Fruit fly (Drosophila melanogaster) whole organism, adult: ENCODE results near the gene CG17826.

ENCODE experiments used
- CG11617 ChIP-seq: fragments of 200-800 bp; sonication (Bioruptor generic); optimal IDR thresholded peaks from 2 replicates; lab custom pipeline; 2017; ENCODE audit warnings: mild to moderate bottlenecking, missing biosample characterization, missing genetic modification reagents, missing genetic modification characterization
- CG12768 ChIP-seq: fragments of 200-800 bp; sonication (Bioruptor generic); optimal IDR thresholded peaks from 2 replicates; lab custom pipeline; 2017; ENCODE audit warnings: missing biosample characterization, missing genetic modification characterization, mild to moderate bottlenecking, moderate library complexity, missing genetic modification reagents
- CG14711 ChIP-seq: fragments of 200-800 bp; sonication (Bioruptor generic); optimal IDR thresholded peaks from 2 replicates; lab custom pipeline; 2018; ENCODE audit warnings: missing biosample characterization, mild to moderate bottlenecking, missing genetic modification characterization, moderate library complexity
- CG1620 ChIP-seq: fragments of 200-800 bp; sonication (Bioruptor generic); optimal IDR thresholded peaks from 2 replicates; lab custom pipeline; 2016; ENCODE audit warnings: missing biosample characterization, missing genetic modification characterization
- CG33017 ChIP-seq: fragments of 200-800 bp; sonication (Bioruptor generic); optimal IDR thresholded peaks from 2 replicates; lab custom pipeline; 2018; ENCODE audit warnings: missing biosample characterization, mild to moderate bottlenecking, missing genetic modification characterization, moderate library complexity
- CG5204 ChIP-seq: fragments of 200-800 bp; sonication (Bioruptor generic); optimal IDR thresholded peaks from 2 replicates; lab custom pipeline; 2016; ENCODE audit warnings: missing biosample characterization, missing genetic modification characterization
- CG7045 ChIP-seq: fragments of 200-800 bp; sonication (Bioruptor generic); optimal IDR thresholded peaks from 2 replicates; lab custom pipeline; 2017; ENCODE audit warnings: missing biosample characterization, mild to moderate bottlenecking, missing genetic modification characterization
- CG7101 ChIP-seq: fragments of 200-800 bp; sonication (Bioruptor generic); optimal IDR thresholded peaks from 2 replicates; lab custom pipeline; 2018; ENCODE audit warnings: missing biosample characterization, mild to moderate bottlenecking, missing genetic modification characterization, moderate library complexity
- Clk ChIP-seq: fragments of 200-800 bp; sonication (Bioruptor generic); optimal IDR thresholded peaks from 2 replicates; lab custom pipeline; 2017; ENCODE audit warnings: missing biosample characterization, missing genetic modification characterization
- Crg-1 ChIP-seq: fragments of 200-800 bp; sonication (Bioruptor generic); optimal IDR thresholded peaks from 2 replicates; lab custom pipeline; 2016; ENCODE audit warnings: missing biosample characterization, missing genetic modification characterization
- Hr96 ChIP-seq: fragments of 200-800 bp; sonication (Bioruptor generic); optimal IDR thresholded peaks from 2 replicates; lab custom pipeline; 2016; ENCODE audit warnings: missing biosample characterization, missing genetic modification characterization
- Mnt ChIP-seq: fragments of 200-800 bp; sonication (Bioruptor generic); optimal IDR thresholded peaks from 2 replicates; lab custom pipeline; 2016; ENCODE audit warnings: missing biosample characterization, mild to moderate bottlenecking, missing genetic modification characterization
- bab1 ChIP-seq: fragments of 200-800 bp; sonication (Bioruptor generic); optimal IDR thresholded peaks from 3 replicates; lab custom pipeline; 2019; ENCODE audit warnings: missing biosample characterization, mild to moderate bottlenecking, missing genetic modification characterization, moderate library complexity
- cic ChIP-seq: fragments of 200-800 bp; sonication (Bioruptor generic); optimal IDR thresholded peaks from 2 replicates; lab custom pipeline; 2017; ENCODE audit warnings: missing biosample characterization, mild to moderate bottlenecking, missing genetic modification characterization, moderate library complexity
- cnc ChIP-seq, 2 experiments: fragments of >200 bp; optimal IDR thresholded peaks; 2 replicates each; lab custom pipeline; 2017
- kay ChIP-seq: fragments of 200-800 bp; sonication (Bioruptor generic); peaks from one replicate; lab custom pipeline; 2016; ENCODE audit warnings: missing biosample characterization, missing genetic modification characterization, borderline replicate concordance
- ovo ChIP-seq: fragments of 200-800 bp; sonication (Bioruptor generic); optimal IDR thresholded peaks from 2 replicates; lab custom pipeline; 2016; ENCODE audit warnings: missing biosample characterization, missing genetic modification characterization
- pad ChIP-seq: fragments of 200-800 bp; sonication (Bioruptor generic); optimal IDR thresholded peaks from 3 replicates; lab custom pipeline; 2017; ENCODE audit warnings: missing biosample characterization, missing genetic modification characterization, mild to moderate bottlenecking, moderate library complexity, missing genetic modification reagents
- tj ChIP-seq: fragments of 200-800 bp; sonication (Bioruptor generic); optimal IDR thresholded peaks from 3 replicates; lab custom pipeline; 2017; ENCODE audit warnings: missing biosample characterization, mild to moderate bottlenecking, missing genetic modification characterization, moderate library complexity
- toe ChIP-seq: fragments of 200-800 bp; sonication (Bioruptor generic); optimal IDR thresholded peaks from 2 replicates; lab custom pipeline; 2016; ENCODE audit warnings: missing biosample characterization, missing genetic modification characterization

The CG17826 gene

dm6 chr3L:11975811-11976210, 26.2 kb downstream of the CG17826 start, which contains the start of gene CG43896:
TSS of gene CG43896 (plus strand) at chr3L:11976111.
- no peak for TF ChIP-seq CG1620 (GFP tag; lab: Kevin White, UChicago)
- no peak for TF ChIP-seq pad (GFP tag; lab: Kevin White, UChicago)
- no peak for TF ChIP-seq tj (GFP tag; lab: Kevin White, UChicago)
- no peak for TF ChIP-seq CG14711
- no peak for TF ChIP-seq CG5204 (GFP tag; lab: Kevin White, UChicago)
- no peak for TF ChIP-seq CG7045 (GFP tag; lab: Kevin White, UChicago)
- no peak for TF ChIP-seq CG11617
- TF ChIP-seq CG33017 (tag; lab: Kevin White, UChicago), result no peak
- TF ChIP-seq ovo (GFP tag; lab: Kevin White, UChicago), result no peak
- no peak for TF ChIP-seq CG12768
- no peak for TF ChIP-seq Mnt (GFP tag; lab: Kevin White, UChicago)
- TF ChIP-seq Crg-1 (GFP tag; lab: Kevin White, UChicago), result no peak
- no peak for TF ChIP-seq bab1
- no peak for TF ChIP-seq Hr96 (GFP tag; lab: Kevin White, UChicago)
- TF ChIP-seq Clk (GFP tag; lab: Kevin White, UChicago), result no peak
- no peak for TF ChIP-seq cnc (optimal IDR thresholded peaks at IDR 0.05; lab: Kevin White, UChicago)
- no peak for TF ChIP-seq kay (GFP tag; lab: Kevin White, UChicago)
- TF ChIP-seq toe (GFP tag; lab: Kevin White, UChicago), result no peak
- TF ChIP-seq CG7101 (tag; lab: Kevin White, UChicago), result no peak
- TF ChIP-seq cic (GFP tag; lab: Kevin White, UChicago), result no peak

- TF ChIP-seq Clk (GFP tag; lab: Kevin White, UChicago) (no peak), CG12768 (no peak), cnc (optimal IDR thresholded peaks at IDR 0.05; lab: Kevin White, UChicago) (no peak), pad (GFP tag; lab: Kevin White, UChicago) (no peak), CG33017 (tag; lab: Kevin White, UChicago) (no peak), CG5204 (GFP tag; lab: Kevin White, UChicago) (no peak), CG1620 (GFP tag; lab: Kevin White, UChicago) (no peak), CG14711 (no peak), bab1 (no peak), cic (GFP tag; lab: Kevin White, UChicago) (no peak), CG7101 (tag; lab: Kevin White, UChicago) (no peak), Hr96 (GFP tag; lab: Kevin White, UChicago) (no peak), ovo (GFP tag; lab: Kevin White, UChicago) (no peak), kay (GFP tag; lab: Kevin White, UChicago) (no peak), tj (GFP tag; lab: Kevin White, UChicago) (no peak), toe (GFP tag; lab: Kevin White, UChicago) (no peak), Crg-1 (GFP tag; lab: Kevin White, UChicago) (no peak), CG11617 (no peak), CG7045 (GFP tag; lab: Kevin White, UChicago) (no peak), Mnt (GFP tag; lab: Kevin White, UChicago) (no peak)
These were observed 35.0 kb downstream of the CG17826 start, which contains the start of gene CG6938 for dm6 chr3L:11984606-11985005. TSS of gene CG6938 (plus strand) at chr3L:11984906.

- TF ChIP-seq pad (GFP tag; lab: Kevin White, UChicago) (no peak), Mnt (GFP tag; lab: Kevin White, UChicago) (no peak), tj (GFP tag; lab: Kevin White, UChicago) (no peak), toe (GFP tag; lab: Kevin White, UChicago) (no peak), Hr96 (GFP tag; lab: Kevin White, UChicago) (no peak), kay (GFP tag; lab: Kevin White, UChicago) (no peak), cnc (optimal IDR thresholded peaks at IDR 0.05; lab: Kevin White, UChicago) (no peak), CG12768 (no peak), CG33017 (tag; lab: Kevin White, UChicago) (no peak), CG7101 (tag; lab: Kevin White, UChicago) (no peak), Clk (GFP tag; lab: Kevin White, UChicago) (no peak), Crg-1 (GFP tag; lab: Kevin White, UChicago) (no peak), ovo (GFP tag; lab: Kevin White, UChicago) (no peak), CG1620 (GFP tag; lab: Kevin White, UChicago) (no peak), cic (GFP tag; lab: Kevin White, UChicago) (no peak), CG5204 (GFP tag; lab: Kevin White, UChicago) (no peak)
These were observed 40.8 kb downstream of the CG17826 start, which contains the start of gene CG6931 for dm6 chr3L:11990436-11990835. TSS of gene CG6931 (plus strand) at chr3L:11990736.

- TF ChIP-seq Mnt (GFP tag; lab: Kevin White, UChicago) (peak; percentile 53), pad (GFP tag; lab: Kevin White, UChicago) (no peak), CG12768 (no peak), CG5204 (GFP tag; lab: Kevin White, UChicago) (peak; percentile 3), CG11617 (peak; percentile 31), CG1620 (GFP tag; lab: Kevin White, UChicago) (peak; percentile 27), tj (GFP tag; lab: Kevin White, UChicago) (no peak), CG7101 (tag; lab: Kevin White, UChicago) (peak; percentile 46), CG14711 (peak; percentile 17), toe (GFP tag; lab: Kevin White, UChicago) (peak; percentile 26), kay (GFP tag; lab: Kevin White, UChicago) (peak; percentile 99), bab1 (peak; percentile 78)
These were observed 43.3 kb downstream of the CG17826 start, which contains the start of gene viaf for dm6 chr3L:11992960-11993359. TSS of gene viaf (minus strand) at chr3L:11993179.

dm6 chr3L:11997959-11998358, 48.3 kb downstream of the CG17826 start, which contains the start of gene Grip163:
TSS of gene Grip163 (minus strand) at chr3L:11998138.
- TF ChIP-seq pad (GFP tag; lab: Kevin White, UChicago) (no peak), toe (GFP tag; lab: Kevin White, UChicago) (no peak), CG14711 (no peak), CG7101 (tag; lab: Kevin White, UChicago) (no peak), ovo (GFP tag; lab: Kevin White, UChicago) (no peak), CG11617 (no peak), Crg-1 (GFP tag; lab: Kevin White, UChicago) (no peak), CG7045 (GFP tag; lab: Kevin White, UChicago) (no peak), CG5204 (GFP tag; lab: Kevin White, UChicago) (no peak), CG33017 (tag; lab: Kevin White, UChicago) (no peak), kay (GFP tag; lab: Kevin White, UChicago) (no peak), tj (GFP tag; lab: Kevin White, UChicago) (no peak), CG12768 (no peak), CG1620 (GFP tag; lab: Kevin White, UChicago) (no peak), Mnt (GFP tag; lab: Kevin White, UChicago) (no peak), Clk (GFP tag; lab: Kevin White, UChicago) (no peak), cnc (optimal IDR thresholded peaks at IDR 0.05; lab: Kevin White, UChicago) (no peak)
